Fruit fly (Drosophila melanogaster) whole organism, embryonic: Measurements from ENCODE around the gene org-1.

ENCODE experiments used
- Bgb ChIP-seq: fragments of 200-800 bp; sonication (Bioruptor generic); IDR thresholded peaks from 2 replicates; pipeline ENCODE4 v1.3.6; 2022; ENCODE audit warnings: missing biosample characterization, missing genetic modification characterization; ENCODE audit not compliant: partially characterized antibody
- C15 ChIP-seq: fragments of 200-800 bp; sonication (Bioruptor generic); IDR thresholded peaks from 3 replicates; pipeline ENCODE4 v1.3.6; 2022; ENCODE audit warnings: missing biosample characterization, missing genetic modification characterization
- CG10147 ChIP-seq: fragments of 200-800 bp; sonication (Bioruptor generic); optimal IDR thresholded peaks from 2 replicates; lab custom pipeline; 2019; ENCODE audit warnings: missing biosample characterization, mild to moderate bottlenecking, missing genetic modification characterization, moderate library complexity
- CG10959 ChIP-seq: fragments of 200-800 bp; sonication (Bioruptor generic); IDR thresholded peaks from 2 replicates; pipeline ENCODE4 v1.3.6; 2022; ENCODE audit warnings: missing biosample characterization, missing genetic modification characterization
- CG11093 ChIP-seq: fragments of 200-800 bp; sonication (Bioruptor generic); IDR thresholded peaks from 3 replicates; pipeline ENCODE4 v1.3.6; 2022; ENCODE audit warnings: missing biosample characterization, missing genetic modification characterization
- CG12219 ChIP-seq: fragments of 200-800 bp; sonication (Bioruptor generic); optimal IDR thresholded peaks from 3 replicates; lab custom pipeline; 2018; ENCODE audit warnings: missing biosample characterization, mild to moderate bottlenecking, missing genetic modification characterization
- CG13624 ChIP-seq: fragments of 200-800 bp; sonication (Bioruptor generic); optimal IDR thresholded peaks from 2 replicates; lab custom pipeline; 2016; ENCODE audit warnings: missing biosample characterization, missing genetic modification characterization
- CG13775 ChIP-seq: fragments of 200-800 bp; sonication (Bioruptor generic); optimal IDR thresholded peaks from 3 replicates; lab custom pipeline; 2017; ENCODE audit warnings: missing biosample characterization, mild to moderate bottlenecking, missing genetic modification characterization
- CG15514 ChIP-seq: fragments of 200-800 bp; sonication (Bioruptor generic); optimal IDR thresholded peaks from 3 replicates; lab custom pipeline; 2017; ENCODE audit warnings: missing biosample characterization, missing genetic modification characterization, mild to moderate bottlenecking, moderate library complexity, missing genetic modification reagents
- CG16863 ChIP-seq: fragments of 200-800 bp; sonication (Bioruptor generic); optimal IDR thresholded peaks from 3 replicates; lab custom pipeline; 2016; ENCODE audit warnings: missing biosample characterization, missing genetic modification characterization
- CG17912 ChIP-seq: fragments of 200-800 bp; sonication (Bioruptor generic); optimal IDR thresholded peaks from 2 replicates; lab custom pipeline; 2018; ENCODE audit warnings: missing biosample characterization, mild to moderate bottlenecking, missing genetic modification characterization
- CG2199 ChIP-seq: fragments of 200-800 bp; sonication (Bioruptor generic); IDR thresholded peaks from 3 replicates; pipeline ENCODE4 v1.3.6; 2022; ENCODE audit warnings: missing biosample characterization, missing genetic modification characterization
- CG32532 ChIP-seq: fragments of 200-800 bp; sonication (Bioruptor generic); IDR thresholded peaks from 2 replicates; pipeline ENCODE4 v1.3.6; 2022; ENCODE audit warnings: missing biosample characterization, missing genetic modification characterization
- CG3281 ChIP-seq: fragments of 200-800 bp; sonication (Bioruptor generic); optimal IDR thresholded peaks from 3 replicates; lab custom pipeline; 2017; ENCODE audit warnings: missing biosample characterization, mild to moderate bottlenecking, missing genetic modification characterization
- CG6765 ChIP-seq: fragments of 200-800 bp; sonication (Bioruptor generic); optimal IDR thresholded peaks from 3 replicates; lab custom pipeline; 2017; ENCODE audit warnings: missing biosample characterization, mild to moderate bottlenecking, missing genetic modification characterization
- CG7556 ChIP-seq: fragments of 200-800 bp; sonication (Bioruptor generic); optimal IDR thresholded peaks from 2 replicates; lab custom pipeline; 2017; ENCODE audit warnings: missing biosample characterization, mild to moderate bottlenecking, missing genetic modification characterization
- CG8089 ChIP-seq: fragments of 200-800 bp; sonication (Bioruptor generic); optimal IDR thresholded peaks from 3 replicates; lab custom pipeline; 2016; ENCODE audit warnings: missing biosample characterization, missing genetic modification characterization
- CG8924 ChIP-seq: fragments of 200-800 bp; optimal IDR thresholded peaks from 3 replicates; lab custom pipeline; 2019; ENCODE audit warnings: missing biosample characterization, mild to moderate bottlenecking, missing genetic modification characterization, moderate library complexity
- CoRest ChIP-seq: fragments of 200-800 bp; sonication (Bioruptor generic); optimal IDR thresholded peaks from 3 replicates; lab custom pipeline; 2018; ENCODE audit warnings: missing biosample characterization, mild to moderate bottlenecking, missing genetic modification characterization, moderate library complexity
- Dbx ChIP-seq: fragments of 200-800 bp; sonication (Bioruptor generic); IDR thresholded peaks from 3 replicates; pipeline ENCODE4 v1.3.6; 2022; ENCODE audit warnings: missing biosample characterization, missing genetic modification characterization
- Dll ChIP-seq: fragments of 200-800 bp; sonication (Bioruptor generic); IDR thresholded peaks from 4 replicates; pipeline ENCODE4 v1.3.6; 2022; ENCODE audit warnings: missing biosample characterization, missing genetic modification characterization; ENCODE audit not compliant: partially characterized antibody
- E2f2 ChIP-seq: fragments of 200-800 bp; sonication (Bioruptor generic); IDR thresholded peaks from 2 replicates; pipeline ENCODE4 v1.3.6; 2022; ENCODE audit warnings: missing biosample characterization, missing genetic modification characterization
- HLHmδ ChIP-seq: fragments of 200-800 bp; sonication (Bioruptor generic); optimal IDR thresholded peaks from 2 replicates; lab custom pipeline; 2018; ENCODE audit warnings: missing biosample characterization, mild to moderate bottlenecking, missing genetic modification characterization, moderate library complexity
- HmgD ChIP-seq: fragments of 200-800 bp; sonication (Bioruptor generic); optimal IDR thresholded peaks from 3 replicates; lab custom pipeline; 2016; ENCODE audit warnings: missing biosample characterization, missing genetic modification characterization
- Hmr ChIP-seq: fragments of 200-800 bp; sonication (Bioruptor generic); optimal IDR thresholded peaks from 3 replicates; lab custom pipeline; 2017; ENCODE audit warnings: mild to moderate bottlenecking, missing biosample characterization, missing genetic modification reagents, missing genetic modification characterization
- Hr51 ChIP-seq, 2 experiments: fragments of 200-800 bp; sonication (Bioruptor generic); optimal IDR thresholded peaks; 2 replicates in 1 of 2; 3 replicates in 1 of 2; lab custom pipeline; 2016 to 2018; ENCODE audit warnings: missing biosample characterization in 2 of 2, missing genetic modification characterization in 2 of 2, mild to moderate bottlenecking in 1 of 2, moderate library complexity in 1 of 2
- Med ChIP-seq: fragments of 200-800 bp; sonication (Bioruptor generic); peaks from one replicate; lab custom pipeline; 2016; ENCODE audit warnings: missing biosample characterization, missing genetic modification characterization, mild to moderate bottlenecking, inconsistent platforms, moderate library complexity
- Nf-YC ChIP-seq: fragments of 200-800 bp; optimal IDR thresholded peaks from 3 replicates; lab custom pipeline; 2019; ENCODE audit warnings: missing biosample characterization, mild to moderate bottlenecking, missing genetic modification characterization, moderate library complexity
- Optix ChIP-seq: fragments of 200-800 bp; sonication (Bioruptor generic); IDR thresholded peaks from 3 replicates; pipeline ENCODE4 v1.3.6; 2022; ENCODE audit warnings: missing biosample characterization, missing genetic modification characterization
- Six4 ChIP-seq: fragments of 200-800 bp; sonication (Bioruptor generic); optimal IDR thresholded peaks from 2 replicates; lab custom pipeline; 2016; ENCODE audit warnings: missing biosample characterization, missing genetic modification characterization
- Spps ChIP-seq: fragments of 200-800 bp; sonication (Bioruptor generic); optimal IDR thresholded peaks from 2 replicates; lab custom pipeline; 2018; ENCODE audit warnings: missing biosample characterization, mild to moderate bottlenecking, missing genetic modification characterization
- Stat92E ChIP-seq, 3 experiments: fragments of >200 bp in 2 of 3; fragments of 200-800 bp in 1 of 3; sonication (Bioruptor generic) in 1 of 3; optimal IDR thresholded peaks; 2 replicates each; lab custom pipeline; 2017 to 2019; ENCODE audit warnings: missing biosample characterization in 3 of 3, missing genetic modification characterization in 3 of 3, mild to moderate bottlenecking in 1 of 3, moderate library complexity in 1 of 3
- ab ChIP-seq: fragments of 200-800 bp; sonication (Bioruptor generic); optimal IDR thresholded peaks from 2 replicates; lab custom pipeline; 2016; ENCODE audit warnings: missing biosample characterization, missing genetic modification characterization
- al ChIP-seq: fragments of 200-800 bp; sonication (Bioruptor generic); IDR thresholded peaks from 2 replicates; pipeline ENCODE4 v1.3.6; 2022; ENCODE audit warnings: missing biosample characterization, missing genetic modification characterization
- cas ChIP-seq: fragments of 200-800 bp; sonication (Bioruptor generic); IDR thresholded peaks from 2 replicates; pipeline ENCODE4 v1.3.6; 2022; ENCODE audit warnings: missing biosample characterization, missing genetic modification characterization
- caup ChIP-seq: fragments of 200-800 bp; sonication (Bioruptor generic); optimal IDR thresholded peaks from 3 replicates; lab custom pipeline; 2017; ENCODE audit warnings: missing biosample characterization, mild to moderate bottlenecking, missing genetic modification characterization, moderate library complexity; ENCODE audit not compliant: severe bottlenecking
- crc ChIP-seq: fragments of 200-800 bp; sonication (Bioruptor generic); optimal IDR thresholded peaks from 2 replicates; lab custom pipeline; 2016; ENCODE audit warnings: missing biosample characterization, missing genetic modification characterization
- da ChIP-seq: fragments of 200-800 bp; sonication (Bioruptor generic); optimal IDR thresholded peaks from 2 replicates; lab custom pipeline; 2016; ENCODE audit warnings: missing biosample characterization, missing genetic modification characterization
- disco-r ChIP-seq: fragments of 200-800 bp; sonication (Bioruptor generic); optimal IDR thresholded peaks from 2 replicates; lab custom pipeline; 2016; ENCODE audit warnings: missing biosample characterization, missing genetic modification characterization
- eve ChIP-seq, 2 experiments: fragments of >200 bp; optimal IDR thresholded peaks; 2 replicates each; lab custom pipeline; 2017; ENCODE audit warnings: missing biosample characterization in 2 of 2, missing genetic modification characterization in 2 of 2
- gsb ChIP-seq: fragments of 200-800 bp; sonication (Bioruptor generic); IDR thresholded peaks from 2 replicates; pipeline ENCODE4 v1.3.6; 2022; ENCODE audit warnings: missing biosample characterization, missing genetic modification characterization
- ind ChIP-seq: fragments of 200-800 bp; sonication (Bioruptor generic); optimal IDR thresholded peaks from 3 replicates; lab custom pipeline; 2016; ENCODE audit warnings: missing biosample characterization, missing genetic modification characterization
- jing ChIP-seq: fragments of 200-800 bp; sonication (Bioruptor generic); optimal IDR thresholded peaks from 2 replicates; lab custom pipeline; 2018; ENCODE audit warnings: missing biosample characterization, mild to moderate bottlenecking, missing genetic modification characterization
- lab ChIP-seq: fragments of 200-800 bp; sonication (Bioruptor generic); optimal IDR thresholded peaks from 3 replicates; lab custom pipeline; 2017; ENCODE audit warnings: missing biosample characterization, missing genetic modification characterization, mild to moderate bottlenecking, moderate library complexity, missing genetic modification reagents
- lilli ChIP-seq: fragments of 200-800 bp; sonication (Bioruptor generic); optimal IDR thresholded peaks from 3 replicates; lab custom pipeline; 2016; ENCODE audit warnings: missing biosample characterization, missing genetic modification characterization
- row ChIP-seq: fragments of 200-800 bp; sonication (Bioruptor generic); IDR thresholded peaks from 3 replicates; pipeline ENCODE4 v1.3.6; 2022; ENCODE audit warnings: missing biosample characterization, missing genetic modification characterization
- sc ChIP-seq, 3 experiments: fragments of >200 bp in 2 of 3; fragments of 200-800 bp in 1 of 3; sonication (Bioruptor generic) in 1 of 3; optimal IDR thresholded peaks; 2 replicates in 2 of 3; 3 replicates in 1 of 3; lab custom pipeline; 2017; ENCODE audit warnings: mild to moderate bottlenecking in 1 of 3, missing biosample characterization in 1 of 3, missing genetic modification characterization in 1 of 3, missing genetic modification reagents in 1 of 3
- sens-2 ChIP-seq: fragments of 200-800 bp; sonication (Bioruptor generic); IDR thresholded peaks from 2 replicates; pipeline ENCODE4 v1.3.6; 2022; ENCODE audit warnings: missing biosample characterization, missing genetic modification characterization
- shn ChIP-seq: fragments of 200-800 bp; sonication (Bioruptor generic); optimal IDR thresholded peaks from 3 replicates; lab custom pipeline; 2016; ENCODE audit warnings: missing biosample characterization, missing genetic modification characterization
- ttk ChIP-seq: fragments of 200-800 bp; sonication (Bioruptor generic); IDR thresholded peaks from 2 replicates; pipeline ENCODE4 v2.1.2; 2022; ENCODE audit warnings: missing biosample characterization, missing genetic modification characterization

The org-1 gene

dm6 chrX:8411532-8411960 is 43.3 kb downstream of the org-1 start, which contains the start of gene lawc (continued):
- TF ChIP-seq cas (GFP tag; lab: Robert Waterston, UW) (peak; percentile 35; the same call in 1 of the 2 replicates), CG6765 (GFP tag; lab: Kevin White, UChicago) (peak; percentile 84), CG8924 (tag; lab: Kevin White, UChicago) (peak; percentile 54), Med (peak; percentile 89), Hmr (peak; percentile 72), HLHmδ (GFP tag; lab: Kevin White, UChicago) (no peak), Dbx (GFP tag; lab: Robert Waterston, UW) (peak; percentile 84; the same call in 2 of the 3 replicates), gsb (GFP tag; lab: Robert Waterston, UW) (peak; percentile 53), Bgb (GFP tag; lab: Robert Waterston, UW) (peak; percentile 56; the same call in 1 of the 2 replicates), ttk (GFP tag; lab: Robert Waterston, UW) (no peak), jing (GFP tag; lab: Kevin White, UChicago) (no peak), Spps (tag; lab: Kevin White, UChicago) (no peak), HmgD (GFP tag; lab: Kevin White, UChicago) (no peak), CoRest (tag; lab: Kevin White, UChicago) (no peak), CG15514 (GFP tag; lab: Kevin White, UChicago) (peak; percentile 53), CG7556 (GFP tag; lab: Kevin White, UChicago) (peak; percentile 9), CG10147 (peak; percentile 72), Six4 (GFP tag; lab: Kevin White, UChicago) (no peak), shn (no peak), C15 (GFP tag; lab: Robert Waterston, UW) (peak; percentile 46; the same call in 1 of the 3 replicates), al (no peak), Hr51 (GFP tag; optimal IDR thresholded peaks at IDR 0.05; lab: Kevin White, UChicago) (no peak), ab (GFP tag; lab: Kevin White, UChicago) (no peak), CG32532 (GFP tag; lab: Robert Waterston, UW) (peak; percentile 60), sc (optimal IDR thresholded peaks at IDR 0.05; lab: Kevin White, UChicago) (no peak), sc (GFP tag; optimal IDR thresholded peaks at IDR 0.05; lab: Kevin White, UChicago) (no peak), Stat92E (GFP tag; optimal IDR thresholded peaks at IDR 0.05; lab: Kevin White, UChicago) (peak in 1 of 3 experiments; percentile 36), sens-2 (GFP tag; lab: Robert Waterston, UW) (no peak), CG12219 (peak; percentile 54), Nf-YC (tag; lab: Kevin White, UChicago) (no peak), ind (GFP tag; lab: Kevin White, UChicago) (no peak), lab (GFP tag; lab: Kevin White, UChicago) (peak; percentile 87), disco-r (no peak), caup (GFP tag; lab: Kevin White, UChicago) (peak; percentile 70), Optix (GFP tag; lab: Robert Waterston, UW) (peak; percentile 44; the same call in 1 of the 3 replicates), row (GFP tag; lab: Robert Waterston, UW) (no peak; the same call in 2 of the 3 replicates), CG3281 (peak; percentile 54), CG11093 (GFP tag; lab: Robert Waterston, UW) (no peak), CG8089 (no peak), Dll (GFP tag; lab: Robert Waterston, UW) (0 out of 4 replicates have a peak, but pooled peaks have one; percentile 14), CG16863 (GFP tag; lab: Kevin White, UChicago) (no peak), CG10959 (GFP tag; lab: Robert Waterston, UW) (no peak), CG13624 (GFP tag; lab: Kevin White, UChicago) (peak; percentile 36), da (GFP tag; lab: Kevin White, UChicago) (no peak), CG2199 (no peak), crc (GFP tag; lab: Kevin White, UChicago) (no peak), eve (GFP tag; optimal IDR thresholded peaks at IDR 0.05; lab: Kevin White, UChicago) (no peak), CG17912 (GFP tag; lab: Kevin White, UChicago) (no peak), E2f2 (GFP tag; lab: Robert Waterston, UW) (peak; percentile 44; the same call in 1 of the 2 replicates), lilli (GFP tag; lab: Kevin White, UChicago) (no peak), CG13775 (peak; percentile 31)
